Fruit fly (Drosophila melanogaster) whole organism, embryonic: ENCODE data around the gene CG9920.

Experiments
- Awh ChIP-seq: fragments of 200-800 bp; sonication (Bioruptor generic); IDR thresholded peaks from 2 replicates; pipeline ENCODE4, ENCODE4 v1.3.6; 2022; ENCODE audit warnings: missing biosample characterization, missing genetic modification characterization
- B-H2 ChIP-seq: fragments of 200-800 bp; sonication (Bioruptor generic); optimal IDR thresholded peaks from 2 replicates; lab custom pipeline; 2018; ENCODE audit warnings: missing biosample characterization, mild to moderate bottlenecking, missing genetic modification characterization
- CG10431 ChIP-seq: fragments of 200-800 bp; sonication (Bioruptor generic); optimal IDR thresholded peaks from 3 replicates; lab custom pipeline; 2018; ENCODE audit warnings: missing biosample characterization, mild to moderate bottlenecking, missing genetic modification characterization
- CG10543 ChIP-seq: fragments of 200-800 bp; sonication (Bioruptor generic); optimal IDR thresholded peaks from 3 replicates; lab custom pipeline; 2017; ENCODE audit warnings: missing biosample characterization, mild to moderate bottlenecking, missing genetic modification characterization, moderate library complexity
- CG12769 ChIP-seq: fragments of 200-800 bp; sonication (Bioruptor generic); optimal IDR thresholded peaks from 2 replicates; lab custom pipeline; 2019; ENCODE audit warnings: missing biosample characterization, mild to moderate bottlenecking, missing genetic modification characterization, moderate library complexity
- CG13287 ChIP-seq: fragments of 200-800 bp; sonication (Bioruptor generic); IDR thresholded peaks from 2 replicates; pipeline ENCODE4 v1.3.6; 2022; ENCODE audit warnings: missing biosample characterization, missing genetic modification characterization; ENCODE audit not compliant: partially characterized antibody
- CG15011 ChIP-seq: fragments of 200-800 bp; sonication (Bioruptor generic); optimal IDR thresholded peaks from 3 replicates; lab custom pipeline; 2018; ENCODE audit warnings: missing biosample characterization, mild to moderate bottlenecking, missing genetic modification characterization
- CG15269 ChIP-seq: fragments of 200-800 bp; sonication (Bioruptor generic); optimal IDR thresholded peaks from 2 replicates; lab custom pipeline; 2018; ENCODE audit warnings: missing biosample characterization, mild to moderate bottlenecking, missing genetic modification characterization, moderate library complexity
- CG16779 ChIP-seq: fragments of 200-800 bp; sonication (Bioruptor generic); IDR thresholded peaks from 2 replicates; pipeline ENCODE4 v1.3.6; 2022; ENCODE audit warnings: missing biosample characterization, missing genetic modification characterization
- CG17186 ChIP-seq: fragments of 200-800 bp; sonication (Bioruptor generic); optimal IDR thresholded peaks from 3 replicates; lab custom pipeline; 2017; ENCODE audit warnings: missing biosample characterization, missing genetic modification reagents, missing genetic modification characterization
- CG18764 ChIP-seq: fragments of 200-800 bp; sonication (Bioruptor generic); optimal IDR thresholded peaks from 3 replicates; lab custom pipeline; 2016; ENCODE audit warnings: missing biosample characterization, missing genetic modification characterization
- CG2199 ChIP-seq: fragments of 200-800 bp; sonication (Bioruptor generic); IDR thresholded peaks from 3 replicates; pipeline ENCODE4 v1.3.6; 2022; ENCODE audit warnings: missing biosample characterization, missing genetic modification characterization
- CG31441 ChIP-seq: fragments of 200-800 bp; sonication (Bioruptor generic); IDR thresholded peaks from 2 replicates; pipeline ENCODE4 v1.3.6; 2022; ENCODE audit warnings: missing biosample characterization, missing genetic modification characterization
- CG3407 ChIP-seq: fragments of 200-800 bp; sonication (Bioruptor generic); optimal IDR thresholded peaks from 2 replicates; lab custom pipeline; 2018; ENCODE audit warnings: missing biosample characterization, mild to moderate bottlenecking, missing genetic modification characterization
- CG34376 ChIP-seq: fragments of 200-800 bp; sonication (Bioruptor generic); optimal IDR thresholded peaks from 2 replicates; lab custom pipeline; 2018; ENCODE audit warnings: missing biosample characterization, mild to moderate bottlenecking, missing genetic modification characterization
- CG3847 ChIP-seq: fragments of 200-800 bp; sonication (Bioruptor generic); IDR thresholded peaks from 2 replicates; pipeline ENCODE4 v1.3.6; 2022; ENCODE audit warnings: missing biosample characterization, missing genetic modification characterization
- CG3995 ChIP-seq: fragments of 200-800 bp; sonication (Bioruptor generic); optimal IDR thresholded peaks from 3 replicates; lab custom pipeline; 2016; ENCODE audit warnings: missing biosample characterization, missing genetic modification characterization
- CG42726 ChIP-seq: fragments of 200-800 bp; sonication (Bioruptor generic); IDR thresholded peaks from 2 replicates; pipeline ENCODE4 v1.3.6; 2022; ENCODE audit warnings: missing biosample characterization, missing genetic modification characterization; ENCODE audit not compliant: partially characterized antibody
- CG6254 ChIP-seq: fragments of 200-800 bp; sonication (Bioruptor generic); optimal IDR thresholded peaks from 3 replicates; lab custom pipeline; 2017; ENCODE audit warnings: mild to moderate bottlenecking, missing biosample characterization, missing genetic modification reagents, missing genetic modification characterization
- CG6654 ChIP-seq: fragments of 200-800 bp; sonication (Bioruptor generic); optimal IDR thresholded peaks from 2 replicates; lab custom pipeline; 2017; ENCODE audit warnings: missing biosample characterization, mild to moderate bottlenecking, missing genetic modification characterization
- CG8359 ChIP-seq: fragments of 200-800 bp; sonication (Bioruptor generic); optimal IDR thresholded peaks from 2 replicates; lab custom pipeline; 2017; ENCODE audit warnings: missing biosample characterization, mild to moderate bottlenecking, missing genetic modification characterization, borderline replicate concordance
- CG9797 ChIP-seq: fragments of 200-800 bp; sonication (Bioruptor generic); optimal IDR thresholded peaks from 3 replicates; lab custom pipeline; 2018; ENCODE audit warnings: missing biosample characterization, mild to moderate bottlenecking, missing genetic modification characterization
- Deaf1 ChIP-seq: fragments of 200-800 bp; optimal IDR thresholded peaks from 3 replicates; lab custom pipeline; 2019; ENCODE audit warnings: missing biosample characterization, mild to moderate bottlenecking, missing genetic modification characterization, moderate library complexity
- Drgx ChIP-seq: fragments of 200-800 bp; sonication (Bioruptor generic); IDR thresholded peaks from 2 replicates; pipeline ENCODE4 v1.3.6; 2022; ENCODE audit warnings: missing biosample characterization, missing genetic modification characterization
- Fer3 ChIP-seq: fragments of 200-800 bp; sonication (Bioruptor generic); optimal IDR thresholded peaks from 2 replicates; lab custom pipeline; 2018; ENCODE audit warnings: missing biosample characterization, mild to moderate bottlenecking, missing genetic modification characterization, moderate library complexity
- GATAe ChIP-seq: fragments of 200-800 bp; sonication (Bioruptor generic); conservative IDR thresholded peaks from 2 replicates; pipeline ENCODE4 v1.3.6; 2022; ENCODE audit warnings: missing biosample characterization, missing genetic modification characterization
- H15 ChIP-seq: fragments of 200-800 bp; sonication (Bioruptor generic); IDR thresholded peaks from 3 replicates; pipeline ENCODE4 v1.3.6; 2022; ENCODE audit warnings: missing biosample characterization, missing genetic modification characterization
- Hmx ChIP-seq: fragments of 200-800 bp; sonication (Bioruptor generic); optimal IDR thresholded peaks from 2 replicates; lab custom pipeline; 2016; ENCODE audit warnings: missing biosample characterization, missing genetic modification characterization
- Pdp1 ChIP-seq, 2 experiments: fragments of 200-800 bp; sonication (Bioruptor generic); optimal IDR thresholded peaks; 3 replicates each; lab custom pipeline; 2016; ENCODE audit warnings: missing biosample characterization in 2 of 2, missing genetic modification characterization in 2 of 2, mild to moderate bottlenecking in 1 of 2, moderate library complexity in 1 of 2
- Sry-β ChIP-seq: fragments of 200-800 bp; sonication (Bioruptor generic); optimal IDR thresholded peaks from 2 replicates; lab custom pipeline; 2018; ENCODE audit warnings: missing biosample characterization, mild to moderate bottlenecking, missing genetic modification characterization, moderate library complexity
- abd-A ChIP-seq: fragments of 200-800 bp; sonication (Bioruptor generic); optimal IDR thresholded peaks from 3 replicates; lab custom pipeline; 2019; ENCODE audit warnings: missing biosample characterization, mild to moderate bottlenecking, missing genetic modification characterization, moderate library complexity
- cg ChIP-seq: fragments of 200-800 bp; sonication (Bioruptor generic); optimal IDR thresholded peaks from 3 replicates; lab custom pipeline; 2019; ENCODE audit warnings: missing biosample characterization, mild to moderate bottlenecking, missing genetic modification characterization, moderate library complexity
- crol ChIP-seq: fragments of 200-800 bp; sonication (Bioruptor generic); IDR thresholded peaks from 2 replicates; pipeline ENCODE4 v1.3.6; 2022; ENCODE audit warnings: missing biosample characterization, missing genetic modification characterization
- exex ChIP-seq: fragments of 200-800 bp; sonication (Bioruptor generic); optimal IDR thresholded peaks from 4 replicates; lab custom pipeline; 2018; ENCODE audit warnings: missing biosample characterization, mild to moderate bottlenecking, missing genetic modification characterization, moderate library complexity
- fd64A ChIP-seq: fragments of 200-800 bp; sonication (Bioruptor generic); optimal IDR thresholded peaks from 3 replicates; lab custom pipeline; 2018; ENCODE audit warnings: missing biosample characterization, mild to moderate bottlenecking, missing genetic modification characterization
- gfzf ChIP-seq: fragments of 200-800 bp; sonication (Bioruptor generic); optimal IDR thresholded peaks from 2 replicates; lab custom pipeline; 2016; ENCODE audit warnings: missing biosample characterization, mild to moderate bottlenecking, missing genetic modification characterization, moderate library complexity
- hbn ChIP-seq: fragments of 200-800 bp; sonication (Bioruptor generic); IDR thresholded peaks from 2 replicates; pipeline ENCODE4 v1.3.6; 2022; ENCODE audit warnings: missing biosample characterization, missing genetic modification characterization; ENCODE audit not compliant: partially characterized antibody
- inv ChIP-seq: fragments of 200-800 bp; sonication (Bioruptor generic); IDR thresholded peaks from 2 replicates; pipeline ENCODE4 v1.3.6; 2022; ENCODE audit warnings: missing biosample characterization, missing genetic modification characterization; ENCODE audit not compliant: partially characterized antibody
- mirr ChIP-seq: fragments of 200-800 bp; sonication (Bioruptor generic); optimal IDR thresholded peaks from 3 replicates; lab custom pipeline; 2018; ENCODE audit warnings: missing biosample characterization, mild to moderate bottlenecking, missing genetic modification characterization
- ranshi ChIP-seq: fragments of 200-800 bp; sonication (Bioruptor generic); IDR thresholded peaks from 2 replicates; pipeline ENCODE4 v1.3.6; 2022; ENCODE audit warnings: missing biosample characterization, missing genetic modification characterization
- repo ChIP-seq: fragments of 200-800 bp; sonication (Bioruptor generic); optimal IDR thresholded peaks from 2 replicates; lab custom pipeline; 2016; ENCODE audit warnings: missing biosample characterization, missing genetic modification characterization
- salm ChIP-seq: fragments of 200-800 bp; sonication (Bioruptor generic); optimal IDR thresholded peaks from 2 replicates; lab custom pipeline; 2018; ENCODE audit warnings: missing biosample characterization, mild to moderate bottlenecking, missing genetic modification characterization
- scrt ChIP-seq: fragments of 200-800 bp; sonication (Bioruptor generic); optimal IDR thresholded peaks from 2 replicates; lab custom pipeline; 2018; ENCODE audit warnings: missing biosample characterization, mild to moderate bottlenecking, missing genetic modification characterization, moderate library complexity
- sens-2 ChIP-seq: fragments of 200-800 bp; sonication (Bioruptor generic); IDR thresholded peaks from 2 replicates; pipeline ENCODE4 v1.3.6; 2022; ENCODE audit warnings: missing biosample characterization, missing genetic modification characterization
- sisA ChIP-seq: fragments of 200-800 bp; sonication (Bioruptor generic); IDR thresholded peaks from 2 replicates; pipeline ENCODE4 v1.3.6; 2022; ENCODE audit warnings: missing biosample characterization, missing genetic modification characterization
- trem ChIP-seq: fragments of 200-800 bp; optimal IDR thresholded peaks from 3 replicates; lab custom pipeline; 2019; ENCODE audit warnings: missing biosample characterization, mild to moderate bottlenecking, missing genetic modification characterization, moderate library complexity
- twi ChIP-seq: fragments of 200-800 bp; optimal IDR thresholded peaks from 2 replicates; lab custom pipeline; 2019; ENCODE audit warnings: missing biosample characterization, mild to moderate bottlenecking, missing genetic modification characterization, moderate library complexity
- usp ChIP-seq: fragments of >200 bp; optimal IDR thresholded peaks from 2 replicates; lab custom pipeline; 2017; ENCODE audit warnings: missing biosample characterization, missing genetic modification characterization
- vvl ChIP-seq: fragments of 200-800 bp; sonication (Bioruptor generic); IDR thresholded peaks from 2 replicates; pipeline ENCODE4 v1.3.6; 2022; ENCODE audit warnings: missing biosample characterization, missing genetic modification characterization
- yki ChIP-seq: fragments of >200 bp; optimal IDR thresholded peaks from 3 replicates; lab custom pipeline; 2018
- z ChIP-seq: fragments of 200-800 bp; sonication (Bioruptor generic); IDR thresholded peaks from 3 replicates; pipeline ENCODE4 v1.3.6; 2022; ENCODE audit warnings: missing biosample characterization, missing genetic modification characterization

CG9920 gene

dm6 chr3R:14055944-14056319 lies 41.9 kb downstream of the CG9920 start (continued):
- TF ChIP-seq CG17186 (GFP tag; lab: Kevin White, UChicago) (no peak), CG6254 (no peak), CG18764 (no peak), mirr (GFP tag; lab: Kevin White, UChicago) (peak; percentile 55), Pdp1 (GFP tag; optimal IDR thresholded peaks at IDR 0.05; lab: Kevin White, UChicago) (no peak), usp (no peak), CG3407 (GFP tag; lab: Kevin White, UChicago) (no peak), gfzf (GFP tag; lab: Kevin White, UChicago) (no peak), Awh (GFP tag; lab: Robert Waterston, UW) (peak; percentile 28; the same call in 1 of the 2 replicates), z (GFP tag; lab: Robert Waterston, UW) (peak; percentile 76; the same call in 2 of the 3 replicates), vvl (GFP tag; lab: Robert Waterston, UW) (peak; percentile 43; the same call in 1 of the 2 replicates), CG10431 (GFP tag; lab: Kevin White, UChicago) (no peak), H15 (GFP tag; lab: Robert Waterston, UW) (no peak), exex (peak; percentile 6), CG6654 (GFP tag; lab: Kevin White, UChicago) (no peak), CG13287 (GFP tag; lab: Robert Waterston, UW) (peak; percentile 25; the same call in 1 of the 2 replicates), Deaf1 (tag; lab: Kevin White, UChicago) (no peak), CG31441 (GFP tag; lab: Robert Waterston, UW) (no peak), CG3847 (GFP tag; lab: Robert Waterston, UW) (no peak), Sry-β (no peak), Drgx (GFP tag; lab: Robert Waterston, UW) (peak; percentile 33; the same call in 1 of the 2 replicates), CG16779 (0 out of 2 replicates have a peak, but pooled peaks have one; percentile 11), CG10543 (peak; percentile 73), CG2199 (0 out of 3 replicates have a peak, but pooled peaks have one; percentile 48), trem (tag; lab: Kevin White, UChicago) (no peak), scrt (GFP tag; lab: Kevin White, UChicago) (no peak), abd-A (tag; lab: Kevin White, UChicago) (peak; percentile 74), CG34376 (GFP tag; lab: Kevin White, UChicago) (peak; percentile 32), salm (tag; lab: Kevin White, UChicago) (no peak), inv (GFP tag; lab: Robert Waterston, UW) (no peak), CG15011 (GFP tag; lab: Kevin White, UChicago) (no peak), crol (GFP tag; lab: Robert Waterston, UW) (peak; percentile 99), hbn (GFP tag; lab: Robert Waterston, UW) (no peak), cg (GFP tag; lab: Kevin White, UChicago) (peak; percentile 21), GATAe (GFP tag; lab: Robert Waterston, UW) (peak; percentile 94), sens-2 (no peak), CG12769 (tag; lab: Kevin White, UChicago) (peak; percentile 66), fd64A (GFP tag; lab: Kevin White, UChicago) (no peak), B-H2 (GFP tag; lab: Kevin White, UChicago) (no peak), Fer3 (tag; lab: Kevin White, UChicago) (no peak), yki (no peak), CG15269 (no peak), CG9797 (GFP tag; lab: Kevin White, UChicago) (no peak), ranshi (GFP tag; lab: Robert Waterston, UW) (no peak), CG3995 (no peak), CG8359 (no peak), Hmx (no peak), repo (GFP tag; lab: Kevin White, UChicago) (no peak), twi (no peak), sisA (GFP tag; lab: Robert Waterston, UW) (no peak), CG42726 (0 out of 2 replicates have a peak, but pooled peaks have one; percentile 20)
